Worm (Caenorhabditis elegans): Measurements from ENCODE around the gene snx-13.

The snx-13 gene

ce11 chrIV:17105578-17105977 lies 18.3 kb upstream of the snx-13 start:
- TF ChIP-seq ceh-83 (GFP tag; optimal IDR thresholded peaks at IDR 0.05) = no peak
- no peak for TF ChIP-seq hlh-1 (tag; optimal IDR thresholded peaks at IDR 0.05)
- no peak for TF ChIP-seq ham-2 (GFP tag; optimal IDR thresholded peaks at IDR 0.05)
- TF ChIP-seq sem-2 (GFP tag; optimal IDR thresholded peaks at IDR 0.05) = no peak
- TF ChIP-seq mls-2 (tag; optimal IDR thresholded peaks at IDR 0.05) = no peak
- TF ChIP-seq lsy-2 (tag; optimal IDR thresholded peaks at IDR 0.05) = no peak
- TF ChIP-seq nhr-76 (tag; optimal IDR thresholded peaks at IDR 0.05) = no peak
- TF ChIP-seq lin-13 (tag; optimal IDR thresholded peaks at IDR 0.05) = no peak
- no peak for TF ChIP-seq ceh-39 (tag; optimal IDR thresholded peaks at IDR 0.05)
- no peak for TF ChIP-seq elt-1 (tag; optimal IDR thresholded peaks at IDR 0.05; ENCODE audit: borderline replicate concordance, insufficient read depth)
- TF ChIP-seq zip-8 (tag; optimal IDR thresholded peaks at IDR 0.05) = no peak
- no peak for TF ChIP-seq pha-4 (tag; optimal IDR thresholded peaks at IDR 0.05)
- no peak for TF ChIP-seq M03D4.4 (tag; optimal IDR thresholded peaks at IDR 0.05)
- TF ChIP-seq nhr-28 (tag; optimal IDR thresholded peaks at IDR 0.05) = no peak
- TF ChIP-seq nhr-2 (tag; optimal IDR thresholded peaks at IDR 0.05) = no peak
- no peak for TF ChIP-seq blmp-1 (tag; optimal IDR thresholded peaks at IDR 0.05)
- TF ChIP-seq elt-3 (tag; optimal IDR thresholded peaks at IDR 0.05) = no peak
- no peak for TF ChIP-seq ceh-43 (GFP tag; optimal IDR thresholded peaks at IDR 0.05)
- no peak for TF ChIP-seq unc-39 (tag; optimal IDR thresholded peaks at IDR 0.05)
- no peak for TF ChIP-seq sptf-1 (tag; optimal IDR thresholded peaks at IDR 0.05)

- TF ChIP-seq sptf-1 (tag; optimal IDR thresholded peaks at IDR 0.05) (no peak), ces-1 (GFP tag; optimal IDR thresholded peaks at IDR 0.05) (no peak), nhr-12 (tag; optimal IDR thresholded peaks at IDR 0.05) (no peak), ztf-11 (tag; optimal IDR thresholded peaks at IDR 0.05) (no peak), tbx-8 (GFP tag; optimal IDR thresholded peaks at IDR 0.05) (no peak), lin-32 (GFP tag; optimal IDR thresholded peaks at IDR 0.05) (no peak), lin-13 (tag; optimal IDR thresholded peaks at IDR 0.05) (no peak), M03D4.4 (tag; optimal IDR thresholded peaks at IDR 0.05) (no peak), drap-1 (GFP tag; optimal IDR thresholded peaks at IDR 0.05) (no peak), mep-1 (tag; optimal IDR thresholded peaks at IDR 0.05) (no peak), hlh-1 (tag; optimal IDR thresholded peaks at IDR 0.05) (no peak), unc-39 (tag; optimal IDR thresholded peaks at IDR 0.05) (no peak), elt-3 (tag; optimal IDR thresholded peaks at IDR 0.05) (no peak), mls-2 (tag; optimal IDR thresholded peaks at IDR 0.05) (no peak), zip-8 (tag; optimal IDR thresholded peaks at IDR 0.05) (no peak), blmp-1 (tag; optimal IDR thresholded peaks at IDR 0.05) (no peak), lsy-2 (tag; optimal IDR thresholded peaks at IDR 0.05) (no peak), elt-1 (tag; optimal IDR thresholded peaks at IDR 0.05; ENCODE audit: borderline replicate concordance, insufficient read depth) (no peak), snpc-4 (tag; optimal IDR thresholded peaks at IDR 0.05) (no peak)
Measured at ce11 chrIV:17104157-17104872, 17.1 kb upstream of the snx-13 start.

ce11 chrIV:17103615-17104014 lies 16.4 kb upstream of the snx-13 start, which contains the start of gene Y116A8C.30:
Gene Y116A8C.30, minus strand, starts transcription at chrIV:17103715.
- TF ChIP-seq mab-5 (tag; optimal IDR thresholded peaks at IDR 0.05) (no peak), nhr-2 (tag; optimal IDR thresholded peaks at IDR 0.05) (peak; percentile 22)

- TF ChIP-seq nhr-12 (tag; optimal IDR thresholded peaks at IDR 0.05) = no peak
- TF ChIP-seq nhr-28 (tag; optimal IDR thresholded peaks at IDR 0.05) = no peak
- TF ChIP-seq cnd-1 (tag; optimal IDR thresholded peaks at IDR 0.05) = no peak
- no peak for TF ChIP-seq ceh-83 (GFP tag; optimal IDR thresholded peaks at IDR 0.05)
- no peak for TF ChIP-seq nhr-76 (tag; optimal IDR thresholded peaks at IDR 0.05)
- no peak for TF ChIP-seq lsy-2 (tag; optimal IDR thresholded peaks at IDR 0.05)
- TF ChIP-seq zip-8 (tag; optimal IDR thresholded peaks at IDR 0.05) = no peak
- TF ChIP-seq elt-3 (tag; optimal IDR thresholded peaks at IDR 0.05) = no peak
- no peak for TF ChIP-seq nhr-237 (tag; optimal IDR thresholded peaks at IDR 0.05)
- no peak for TF ChIP-seq sptf-1 (tag; optimal IDR thresholded peaks at IDR 0.05)
- no peak for TF ChIP-seq unc-62 (GFP tag; optimal IDR thresholded peaks at IDR 0.05)
Measured at ce11 chrIV:17103116-17103515, 15.9 kb upstream of the snx-13 start.

Data from whole organism, mixed stage, embryonic.